Worm (Caenorhabditis elegans) whole organism, L3 larva: ENCODE measurements around the gene nbet-1.
"Not testable (repeated sequence)": the region's sequence is repeated elsewhere in the genome, so short reads cannot be mapped to it uniquely, and the experiment has no call there.

Source experiments
- R02D3.7 ChIP-seq: fragments of 150-350 bp; optimal IDR thresholded peaks from 2 replicates; lab custom pipeline; 2014; ENCODE audit warnings: missing biosample characterization, missing genetic modification characterization
- ZK546.5 ChIP-seq: sonication (generic microtip); optimal IDR thresholded peaks from 2 replicates; lab custom pipeline; 2017; ENCODE audit warnings: missing biosample characterization, missing genetic modification characterization
- aly-2 ChIP-seq: fragments of 150-350 bp; optimal IDR thresholded peaks from 2 replicates; lab custom pipeline; 2014; ENCODE audit warnings: missing biosample characterization, missing genetic modification characterization
- ama-1 ChIP-seq: fragments of 150-350 bp; optimal IDR thresholded peaks from 2 replicates; lab custom pipeline; 2018
- ceh-16 ChIP-seq: sonication (generic microtip); optimal IDR thresholded peaks from 2 replicates; lab custom pipeline; 2017; ENCODE audit warnings: missing biosample characterization, missing genetic modification characterization
- ceh-28 ChIP-seq: fragments of 150-350 bp; optimal IDR thresholded peaks from 2 replicates; lab custom pipeline; 2014; ENCODE audit warnings: missing biosample characterization, missing genetic modification reagents, missing genetic modification characterization
- ceh-82 ChIP-seq: fragments of 150-350 bp; optimal IDR thresholded peaks from 2 replicates; lab custom pipeline; 2014; ENCODE audit warnings: missing biosample characterization, missing genetic modification characterization
- ceh-9 ChIP-seq: sonication (generic microtip); optimal IDR thresholded peaks from 2 replicates; lab custom pipeline; 2018; ENCODE audit warnings: missing biosample characterization, missing genetic modification characterization
- daf-12 ChIP-seq: fragments of 150-350 bp; optimal IDR thresholded peaks from 2 replicates; lab custom pipeline; 2014; ENCODE audit warnings: missing biosample characterization, missing genetic modification reagents, missing genetic modification characterization
- egl-5 ChIP-seq: fragments of 150-350 bp; optimal IDR thresholded peaks from 2 replicates; lab custom pipeline; 2017; ENCODE audit warnings: missing biosample characterization, missing genetic modification reagents, missing genetic modification characterization, inconsistent platforms
- elt-3 ChIP-seq, 3 experiments: fragments of 150-350 bp in 1 of 3; sonication (generic microtip) in 2 of 3; optimal IDR thresholded peaks; 2 replicates in 2 of 3; 4 replicates in 1 of 3; lab custom pipeline; 2014 to 2017; ENCODE audit warnings: missing biosample characterization in 3 of 3, missing genetic modification characterization in 3 of 3
- eor-1 ChIP-seq, 2 experiments: fragments of 150-350 bp; optimal IDR thresholded peaks; 2 replicates each; lab custom pipeline; 2014 to 2018; ENCODE audit warnings: missing biosample characterization in 2 of 2, missing genetic modification characterization in 2 of 2
- fkh-2 ChIP-seq: fragments of 150-350 bp; optimal IDR thresholded peaks from 2 replicates; lab custom pipeline; 2014; ENCODE audit warnings: missing biosample characterization, missing genetic modification reagents, missing genetic modification characterization
- fos-1 ChIP-seq: fragments of 150-350 bp; optimal IDR thresholded peaks from 2 replicates; lab custom pipeline; 2014; ENCODE audit warnings: missing biosample characterization, missing genetic modification characterization
- jun-1 ChIP-seq: fragments of 150-350 bp; optimal IDR thresholded peaks from 2 replicates; lab custom pipeline; 2014; ENCODE audit warnings: missing biosample characterization, missing genetic modification reagents, missing genetic modification characterization
- lin-15B ChIP-seq: fragments of 150-350 bp; optimal IDR thresholded peaks from 2 replicates; lab custom pipeline; 2014; ENCODE audit warnings: missing biosample characterization, missing genetic modification characterization
- lin-39 ChIP-seq: fragments of 150-350 bp; optimal IDR thresholded peaks from 2 replicates; lab custom pipeline; 2018; ENCODE audit warnings: missing biosample characterization, missing genetic modification reagents, missing genetic modification characterization
- lsy-12 ChIP-seq: sonication (generic microtip); optimal IDR thresholded peaks from 2 replicates; lab custom pipeline; 2016; ENCODE audit warnings: mild to moderate bottlenecking, missing genetic modification characterization, missing compliant biosample characterization
- mdl-1 ChIP-seq: fragments of 150-350 bp; optimal IDR thresholded peaks from 2 replicates; lab custom pipeline; 2014; ENCODE audit warnings: missing biosample characterization, missing genetic modification characterization
- mml-1 ChIP-seq: fragments of 150-350 bp; sonication (generic microtip); optimal IDR thresholded peaks from 3 replicates; lab custom pipeline; 2014; ENCODE audit warnings: missing biosample characterization, missing genetic modification characterization
- nfya-1 ChIP-seq: sonication (generic microtip); optimal IDR thresholded peaks from 2 replicates; lab custom pipeline; 2017; ENCODE audit warnings: missing genetic modification characterization, mild to moderate bottlenecking, missing compliant biosample characterization, antibody characterized with exemption, moderate library complexity; ENCODE audit not compliant: insufficient read depth
- nhr-11 ChIP-seq: fragments of 150-350 bp; optimal IDR thresholded peaks from 2 replicates; lab custom pipeline; 2014; ENCODE audit warnings: missing biosample characterization, missing genetic modification characterization
- nhr-12 ChIP-seq: fragments of 150-350 bp; optimal IDR thresholded peaks from 2 replicates; lab custom pipeline; 2014; ENCODE audit warnings: missing biosample characterization, missing genetic modification characterization
- nhr-23 ChIP-seq: fragments of 150-350 bp; optimal IDR thresholded peaks from 2 replicates; lab custom pipeline; 2014; ENCODE audit warnings: missing biosample characterization, missing genetic modification reagents, missing genetic modification characterization
- nhr-237 ChIP-seq: fragments of 150-350 bp; optimal IDR thresholded peaks from 2 replicates; lab custom pipeline; 2014; ENCODE audit warnings: missing biosample characterization, missing genetic modification characterization
- nhr-43 ChIP-seq: sonication (generic microtip); optimal IDR thresholded peaks from 2 replicates; lab custom pipeline; 2016; ENCODE audit warnings: mild to moderate bottlenecking, missing genetic modification characterization, missing compliant biosample characterization; ENCODE audit not compliant: poor library complexity, severe bottlenecking
- nhr-67 ChIP-seq: fragments of 150-350 bp; optimal IDR thresholded peaks from 2 replicates; lab custom pipeline; 2014; ENCODE audit warnings: missing biosample characterization, missing genetic modification characterization
- nhr-76 ChIP-seq: fragments of 150-350 bp; sonication (generic microtip); optimal IDR thresholded peaks from 5 replicates; lab custom pipeline; 2014; ENCODE audit warnings: missing biosample characterization, missing genetic modification characterization
- nhr-77 ChIP-seq: fragments of 150-350 bp; optimal IDR thresholded peaks from 2 replicates; lab custom pipeline; 2014; ENCODE audit warnings: missing biosample characterization, missing genetic modification characterization
- pha-4 ChIP-seq: fragments of 150-350 bp; optimal IDR thresholded peaks from 2 replicates; lab custom pipeline; 2014; ENCODE audit warnings: missing biosample characterization, missing genetic modification reagents, missing genetic modification characterization
- sea-2 ChIP-seq: fragments of 150-350 bp; sonication (generic microtip); optimal IDR thresholded peaks from 4 replicates; lab custom pipeline; 2014; ENCODE audit warnings: missing biosample characterization, missing genetic modification reagents, missing genetic modification characterization
- skn-1 ChIP-seq: fragments of 150-350 bp; optimal IDR thresholded peaks from 2 replicates; lab custom pipeline; 2014; ENCODE audit warnings: missing biosample characterization, missing genetic modification characterization
- snpc-4 ChIP-seq: fragments of 150-350 bp; optimal IDR thresholded peaks from 2 replicates; lab custom pipeline; 2014; ENCODE audit warnings: missing biosample characterization, missing genetic modification characterization
- tbx-2 ChIP-seq: sonication (generic microtip); optimal IDR thresholded peaks from 2 replicates; lab custom pipeline; 2016; ENCODE audit warnings: mild to moderate bottlenecking, missing genetic modification characterization, missing compliant biosample characterization
- unc-62 ChIP-seq: fragments of 150-350 bp; sonication (generic microtip); optimal IDR thresholded peaks from 4 replicates; lab custom pipeline; 2014; ENCODE audit warnings: missing biosample characterization, missing genetic modification reagents, missing genetic modification characterization
- zag-1 ChIP-seq: fragments of 150-350 bp; optimal IDR thresholded peaks from 2 replicates; lab custom pipeline; 2014; ENCODE audit warnings: missing biosample characterization, missing genetic modification characterization
- ztf-11 ChIP-seq: fragments of 150-350 bp; optimal IDR thresholded peaks from 2 replicates; lab custom pipeline; 2014; ENCODE audit warnings: missing biosample characterization, missing genetic modification characterization

nbet-1 gene

ce11 chrIV:5160171-5160570 lies 49.1 kb upstream of the nbet-1 start, which contains the start of the genes C24D10.6 and C24D10.4:
TSS of gene C24D10.6 (minus strand) at chrIV:5160248.
TSS of gene C24D10.4 (plus strand) at chrIV:5160522.
- TF ChIP-seq nfya-1 (tag; lab: Kevin White, UChicago) (peak; percentile 53), snpc-4 (tag; lab: Kevin White, UChicago) (peak; percentile 46), nhr-23 (tag; lab: Kevin White, UChicago) (peak; percentile 70), jun-1 (tag; lab: Kevin White, UChicago) (no peak), R02D3.7 (peak; percentile 42), nhr-237 (no peak), lin-15B (tag; lab: Kevin White, UChicago) (peak; percentile 87)

ce11 chrIV:5162941-5163340 lies 46.4 kb upstream of the nbet-1 start, which contains the start of the genes nspd-3 and C24D10.2:
TSS of gene nspd-3 (minus strand) at chrIV:5163041.
TSS of gene C24D10.2 (plus strand) at chrIV:5163339.
- not testable (repeated sequence) for TF ChIP-seq nhr-12, egl-5, fkh-2 (tag; lab: Kevin White, UChicago)

ce11 chrIV:5165626-5166025 lies 43.7 kb upstream of the nbet-1 start, which contains the start of gene nspd-6:
TSS of gene nspd-6 (minus strand) at chrIV:5165726.
- not testable (repeated sequence) for TF ChIP-seq elt-3 (tag; optimal IDR thresholded peaks at IDR 0.05; lab: Kevin White, UChicago); ceh-82; ZK546.5 (tag; lab: Kevin White, UChicago)

ce11 chrIV:5166030-5166429 lies 43.3 kb upstream of the nbet-1 start, which contains the start of gene ptp-5.1:
TSS of gene ptp-5.1 (plus strand) at chrIV:5166330.
- TF ChIP-seq fos-1 (tag; lab: Kevin White, UChicago) (no peak), mml-1 (no peak)

ce11 chrIV:5169335-5169734 lies 40.0 kb upstream of the nbet-1 start:
- TF ChIP-seq nfya-1 (tag; lab: Kevin White, UChicago) (peak; percentile 29), mdl-1 (no peak)

ce11 chrIV:5171994-5172528 lies 37.2 kb upstream of the nbet-1 start:
- TF ChIP-seq nfya-1 (tag; lab: Kevin White, UChicago) (peak; percentile 19), lsy-12 (tag; lab: Kevin White, UChicago) (no peak)

- no peak for TF ChIP-seq pha-4 (tag; lab: Kevin White, UChicago)
These were observed 36.3 kb upstream of the nbet-1 start, which contains the start of gene lam-1 for ce11 chrIV:5173032-5173431. TSS of gene lam-1 (plus strand) at chrIV:5173332.

ce11 chrIV:5183755-5184166 lies 25.5 kb upstream of the nbet-1 start, which contains the start of gene W03F8.4:
TSS of gene W03F8.4 (plus strand) at chrIV:5184123.
- TF ChIP-seq ceh-16 (tag; lab: Kevin White, UChicago) (no peak), aly-2 (peak; percentile 28), nhr-43 (tag; lab: Kevin White, UChicago) (peak; percentile 91), mdl-1 (no peak), nhr-77 (tag; lab: Kevin White, UChicago) (peak; percentile 74), nhr-11 (tag; lab: Kevin White, UChicago) (peak; percentile 35), ztf-11 (tag; lab: Kevin White, UChicago) (no peak), nhr-67 (tag; lab: Kevin White, UChicago) (no peak), fkh-2 (tag; lab: Kevin White, UChicago) (no peak), zag-1 (tag; lab: Kevin White, UChicago) (no peak), daf-12 (tag; lab: Kevin White, UChicago) (no peak), ceh-9 (tag; lab: Kevin White, UChicago) (no peak), pha-4 (tag; lab: Kevin White, UChicago) (peak; percentile 94), unc-62 (no peak), lin-39 (tag; lab: Kevin White, UChicago) (peak; percentile 71), lin-15B (tag; lab: Kevin White, UChicago) (peak; percentile 96), nhr-237 (no peak), skn-1 (tag; lab: Kevin White, UChicago) (peak; percentile 84), tbx-2 (peak; percentile 92), elt-3 (tag; optimal IDR thresholded peaks at IDR 0.05; lab: Kevin White, UChicago) (peak in 1 of 3 experiments; percentile 49), eor-1 (tag; optimal IDR thresholded peaks at IDR 0.05; lab: Kevin White, UChicago) (no peak), nhr-23 (tag; lab: Kevin White, UChicago) (peak; percentile 97), sea-2 (GFP tag; lab: Kevin White, UChicago) (no peak), nhr-76 (tag; lab: Kevin White, UChicago) (no peak), egl-5 (tag; lab: Kevin White, UChicago) (peak; percentile 92), ceh-28 (tag; lab: Kevin White, UChicago) (peak; percentile 87), ama-1 (peak; percentile 53), snpc-4 (tag; lab: Kevin White, UChicago) (peak; percentile 93)
